Worm (Caenorhabditis elegans) whole organism, early embryonic: ENCODE data around the gene srbc-61.

Source experiments
- ama-1 ChIP-seq: fragments of 150-350 bp; optimal IDR thresholded peaks from 2 replicates; lab custom pipeline; 2014
- ceh-13 ChIP-seq: fragments of 200-800 bp; sonication (Bioruptor generic); optimal IDR thresholded peaks from 2 replicates; lab custom pipeline; 2018; ENCODE audit warnings: mild to moderate bottlenecking, missing genetic modification characterization, missing compliant biosample characterization
- tbx-37 ChIP-seq: fragments of 200-800 bp; sonication (Bioruptor generic); conservative IDR thresholded peaks from 2 replicates; pipeline ENCODE4 v1.3.6; 2022; ENCODE audit warnings: missing genetic modification reagents, missing genetic modification characterization, missing compliant biosample characterization

- TF ChIP-seq tbx-37 (GFP tag; lab: Robert Waterston, UW) (no peak), ama-1 (lab: Kevin White, UChicago) (no peak), ceh-13 (no peak)
Observed at ce11 chrV:17430903-17431302, 45.7 kb upstream of the srbc-61 start, which contains the start of gene srbc-27.
